Worm (Caenorhabditis elegans) whole organism, midembryonic: Measurements from ENCODE around the gene C33F10.8.

Experiments used
- T22C8.4 ChIP-seq: fragments of 200-800 bp; sonication (Bioruptor generic); IDR thresholded peaks from 2 replicates; pipeline ENCODE4 v1.3.6; 2022; ENCODE audit warnings: missing genetic modification characterization, missing compliant biosample characterization
- cog-1 ChIP-seq: sonication (generic microtip); optimal IDR thresholded peaks from 2 replicates; lab custom pipeline; 2016; ENCODE audit warnings: missing genetic modification characterization, missing compliant biosample characterization
- flt-1 ChIP-seq: fragments of 200-800 bp; sonication (Bioruptor generic); IDR thresholded peaks from 2 replicates; pipeline ENCODE4 v1.3.6; 2022; ENCODE audit warnings: missing genetic modification characterization, missing compliant biosample characterization
- klf-2 ChIP-seq: fragments of 200-800 bp; sonication (Bioruptor generic); conservative IDR thresholded peaks from 2 replicates; pipeline ENCODE4 v1.3.6; 2022; ENCODE audit warnings: missing genetic modification reagents, missing genetic modification characterization, missing compliant biosample characterization
- med-1 ChIP-seq: sonication (generic microtip); optimal IDR thresholded peaks from 2 replicates; lab custom pipeline; 2017; ENCODE audit warnings: missing genetic modification characterization, mild to moderate bottlenecking, missing compliant biosample characterization, antibody characterized with exemption, missing genetic modification reagents; ENCODE audit not compliant: insufficient read depth
- ref-1 ChIP-seq: fragments of 200-800 bp; sonication (Bioruptor generic); conservative IDR thresholded peaks from 2 replicates; pipeline ENCODE4 v1.3.6; 2022; ENCODE audit warnings: missing genetic modification reagents, missing genetic modification characterization, missing compliant biosample characterization
- tab-1 ChIP-seq: fragments of 200-800 bp; sonication (Bioruptor generic); IDR thresholded peaks from 2 replicates; pipeline ENCODE4 v1.3.6; 2022; ENCODE audit warnings: missing genetic modification characterization, missing compliant biosample characterization
- ztf-23 ChIP-seq: fragments of 200-800 bp; sonication (Bioruptor generic); IDR thresholded peaks from 2 replicates; pipeline ENCODE4 v1.3.6; 2022; ENCODE audit warnings: missing genetic modification reagents, missing genetic modification characterization, missing compliant biosample characterization
- ztf-29 ChIP-seq: fragments of 200-800 bp; sonication (Bioruptor generic); IDR thresholded peaks from 2 replicates; pipeline ENCODE4 v1.3.6; 2022; ENCODE audit warnings: missing genetic modification reagents, missing genetic modification characterization, missing compliant biosample characterization

C33F10.8 gene

DNA sequence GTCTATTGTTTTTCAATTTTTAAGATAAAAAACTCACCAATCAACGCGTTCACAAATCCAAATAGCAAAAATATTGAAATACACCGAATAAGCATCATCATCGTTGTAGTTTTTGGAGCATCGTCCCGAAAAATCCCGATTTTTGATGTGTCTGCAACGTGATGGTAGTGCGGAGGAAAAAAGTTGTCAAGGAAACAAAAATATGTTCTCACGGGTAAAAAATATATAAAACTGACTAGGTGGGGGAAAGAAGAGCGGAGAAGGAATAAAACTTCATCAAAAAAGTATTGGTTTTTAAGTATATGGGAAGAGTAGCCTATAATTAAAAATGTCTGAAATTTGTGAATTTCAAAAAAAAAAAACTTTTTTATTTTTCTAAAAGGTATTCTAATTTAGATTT, 13.0 kb downstream of the C33F10.8 start, which contains the start of gene rig-6:
Gene rig-6, minus strand, starts transcription at position 101 of the 400 bp plus-strand sequence.
- no peak for TF ChIP-seq ztf-29 (GFP tag; lab: Robert Waterston, UW)
- TF ChIP-seq klf-2 (GFP tag; lab: Robert Waterston, UW): no peak
- no peak for TF ChIP-seq tab-1 (GFP tag; lab: Robert Waterston, UW)
- TF ChIP-seq med-1 (GFP tag; lab: Kevin White, UChicago): no peak
- TF ChIP-seq ztf-23 (GFP tag; lab: Robert Waterston, UW): no peak
- TF ChIP-seq cog-1 (tag; lab: Kevin White, UChicago): no peak
- TF ChIP-seq flt-1 (GFP tag; lab: Robert Waterston, UW): no peak
- no peak for TF ChIP-seq T22C8.4 (GFP tag; lab: Robert Waterston, UW)
- TF ChIP-seq ref-1 (GFP tag; lab: Robert Waterston, UW): no peak

DNA sequence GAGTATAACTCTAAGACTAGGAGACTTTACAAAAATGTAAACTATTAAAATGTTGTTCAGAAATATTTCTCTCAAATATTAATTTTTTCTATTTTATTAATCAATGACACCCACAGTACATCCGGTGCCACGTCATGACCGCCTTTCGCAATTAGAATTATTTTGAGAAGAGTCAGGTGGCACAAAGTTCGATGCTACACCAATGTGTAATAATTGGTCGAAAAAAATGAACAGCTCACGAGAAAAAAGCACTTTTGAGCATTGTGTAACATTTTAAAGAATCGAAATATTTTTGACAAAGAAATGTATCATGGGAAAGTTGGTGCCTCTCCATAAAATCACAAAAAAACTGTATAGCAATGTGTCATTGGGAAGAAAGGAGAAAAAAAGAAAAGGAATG, 18.3 kb downstream of the C33F10.8 start:
- TF ChIP-seq T22C8.4 (GFP tag; lab: Robert Waterston, UW) (no peak), tab-1 (GFP tag; lab: Robert Waterston, UW) (no peak), ref-1 (GFP tag; lab: Robert Waterston, UW) (no peak), med-1 (GFP tag; lab: Kevin White, UChicago) (no peak), ztf-29 (GFP tag; lab: Robert Waterston, UW) (no peak), klf-2 (GFP tag; lab: Robert Waterston, UW) (no peak)

DNA sequence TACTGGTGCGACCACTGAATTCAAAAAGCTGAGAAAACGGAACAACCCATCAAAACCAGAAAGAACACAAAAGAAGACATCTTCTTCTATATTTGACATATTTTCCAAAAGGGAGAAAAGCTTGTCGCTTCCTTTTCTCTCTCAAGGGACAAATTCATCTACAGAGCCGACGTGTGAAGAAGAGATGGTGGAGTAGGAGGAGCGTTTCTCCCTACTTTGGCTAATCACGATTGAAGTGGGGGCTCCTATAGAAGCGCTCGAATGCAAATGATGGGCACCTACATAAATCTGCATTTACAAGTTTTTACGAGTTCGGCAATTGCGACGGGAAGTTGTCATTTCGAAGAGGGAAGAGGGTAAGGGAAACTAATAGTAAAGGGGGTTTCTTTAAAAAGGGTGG, 18.8 kb downstream of the C33F10.8 start:
- TF ChIP-seq cog-1 (tag; lab: Kevin White, UChicago) (no peak), T22C8.4 (GFP tag; lab: Robert Waterston, UW) (no peak), ztf-29 (GFP tag; lab: Robert Waterston, UW) (no peak), med-1 (GFP tag; lab: Kevin White, UChicago) (no peak), klf-2 (GFP tag; lab: Robert Waterston, UW) (no peak), ref-1 (GFP tag; lab: Robert Waterston, UW) (no peak), flt-1 (GFP tag; lab: Robert Waterston, UW) (no peak), tab-1 (GFP tag; lab: Robert Waterston, UW) (no peak), ztf-23 (GFP tag; lab: Robert Waterston, UW) (no peak)

DNA sequence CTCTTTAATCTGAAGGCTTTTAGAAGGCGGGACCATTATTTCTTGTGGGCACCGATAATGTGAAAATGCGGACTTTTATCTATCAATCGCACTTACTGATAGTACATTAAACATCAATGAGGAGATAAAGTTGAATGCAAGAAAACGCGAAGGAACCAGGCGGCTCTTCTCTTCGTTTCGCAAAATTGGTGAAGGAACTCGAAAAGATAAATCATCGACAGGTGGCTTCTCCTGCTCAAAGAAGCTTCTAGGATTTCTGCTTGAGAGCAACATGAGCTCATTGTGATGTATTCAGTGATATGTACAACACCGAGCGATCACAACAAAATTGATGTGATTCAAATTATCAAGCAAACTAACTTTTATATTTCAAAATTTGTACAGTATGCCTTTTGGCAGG, 19.2 kb downstream of the C33F10.8 start:
- TF ChIP-seq med-1 (GFP tag; lab: Kevin White, UChicago) (no peak), ref-1 (GFP tag; lab: Robert Waterston, UW) (no peak), tab-1 (GFP tag; lab: Robert Waterston, UW) (no peak), cog-1 (tag; lab: Kevin White, UChicago) (no peak), ztf-23 (GFP tag; lab: Robert Waterston, UW) (no peak), klf-2 (GFP tag; lab: Robert Waterston, UW) (no peak), T22C8.4 (GFP tag; lab: Robert Waterston, UW) (no peak)

ce11 chrII:4802917-4803316, 22.1 kb downstream of the C33F10.8 start:
- TF ChIP-seq ztf-23 (GFP tag; lab: Robert Waterston, UW) (no peak), med-1 (GFP tag; lab: Kevin White, UChicago) (no peak), klf-2 (GFP tag; lab: Robert Waterston, UW) (no peak), flt-1 (GFP tag; lab: Robert Waterston, UW) (no peak), cog-1 (tag; lab: Kevin White, UChicago) (no peak), ref-1 (GFP tag; lab: Robert Waterston, UW) (no peak), T22C8.4 (GFP tag; lab: Robert Waterston, UW) (no peak), tab-1 (GFP tag; lab: Robert Waterston, UW) (no peak), ztf-29 (GFP tag; lab: Robert Waterston, UW) (no peak)

DNA sequence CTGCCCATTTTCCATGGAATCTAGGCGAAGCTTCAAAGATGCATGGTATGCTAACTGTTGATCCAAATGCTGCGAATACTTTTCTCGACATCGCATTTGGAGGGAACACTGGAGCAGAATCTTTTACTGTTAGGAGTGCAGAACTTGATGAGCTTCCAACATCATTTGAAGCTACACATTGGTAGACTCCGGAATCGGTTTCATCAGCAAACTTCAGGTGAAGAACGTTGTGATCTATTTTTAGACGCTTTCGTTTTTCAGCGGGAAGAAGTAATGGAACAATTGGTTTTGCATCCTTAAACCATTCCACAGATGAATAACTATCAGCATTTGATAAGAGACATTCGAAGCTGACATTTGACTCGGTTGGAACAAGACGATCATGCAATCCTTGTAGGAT, 24.5 kb downstream of the C33F10.8 start:
- no peak for TF ChIP-seq cog-1 (tag; lab: Kevin White, UChicago)
- TF ChIP-seq med-1 (GFP tag; lab: Kevin White, UChicago): no peak
- no peak for TF ChIP-seq klf-2 (GFP tag; lab: Robert Waterston, UW)
- TF ChIP-seq T22C8.4 (GFP tag; lab: Robert Waterston, UW): no peak
- TF ChIP-seq ztf-23 (GFP tag; lab: Robert Waterston, UW): no peak
- no peak for TF ChIP-seq tab-1 (GFP tag; lab: Robert Waterston, UW)
- TF ChIP-seq ztf-29 (GFP tag; lab: Robert Waterston, UW): no peak
- TF ChIP-seq ref-1 (GFP tag; lab: Robert Waterston, UW): no peak
- TF ChIP-seq flt-1 (GFP tag; lab: Robert Waterston, UW): no peak

DNA sequence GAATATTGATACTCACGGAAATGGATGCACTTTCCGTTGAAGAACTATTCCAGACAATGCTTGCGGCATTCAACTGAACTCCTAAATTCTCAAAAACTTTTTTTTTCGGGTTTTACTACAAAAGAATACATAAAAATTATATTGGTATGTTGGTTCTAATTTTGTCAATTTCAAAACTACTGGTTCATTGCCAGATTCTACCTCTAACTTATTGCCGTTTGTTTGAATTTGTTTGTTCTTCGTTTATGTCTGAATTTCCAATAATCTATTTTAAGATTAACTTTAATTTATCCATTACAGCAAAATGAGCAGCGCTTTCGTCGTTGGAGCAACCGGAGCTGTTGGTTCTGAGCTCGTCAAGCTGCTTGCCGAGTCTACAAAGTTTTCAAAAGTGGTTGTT, 28.0 kb downstream of the C33F10.8 start, which contains the start of gene C33F10.14:
Gene C33F10.14, plus strand, starts transcription at position 301 of the 400 bp plus-strand sequence.
- TF ChIP-seq T22C8.4 (GFP tag; lab: Robert Waterston, UW) (no peak), cog-1 (tag; lab: Kevin White, UChicago) (no peak), ztf-29 (GFP tag; lab: Robert Waterston, UW) (no peak), tab-1 (GFP tag; lab: Robert Waterston, UW) (no peak), flt-1 (GFP tag; lab: Robert Waterston, UW) (no peak), klf-2 (GFP tag; lab: Robert Waterston, UW) (no peak), med-1 (GFP tag; lab: Kevin White, UChicago) (no peak), ztf-23 (GFP tag; lab: Robert Waterston, UW) (no peak), ref-1 (GFP tag; lab: Robert Waterston, UW) (no peak)

ce11 chrII:4795461-4795860, 29.6 kb downstream of the C33F10.8 start, which contains the start of gene C33F10.4:
TSS of gene C33F10.4 (plus strand) at chrII:4795761.
- no peak for TF ChIP-seq ztf-23 (GFP tag; lab: Robert Waterston, UW)
- no peak for TF ChIP-seq med-1 (GFP tag; lab: Kevin White, UChicago)
- TF ChIP-seq ref-1 (GFP tag; lab: Robert Waterston, UW): no peak
- no peak for TF ChIP-seq tab-1 (GFP tag; lab: Robert Waterston, UW)
- TF ChIP-seq cog-1 (tag; lab: Kevin White, UChicago): no peak
- no peak for TF ChIP-seq flt-1 (GFP tag; lab: Robert Waterston, UW)
- TF ChIP-seq T22C8.4 (GFP tag; lab: Robert Waterston, UW): no peak
- TF ChIP-seq ztf-29 (GFP tag; lab: Robert Waterston, UW): no peak
- TF ChIP-seq klf-2 (GFP tag; lab: Robert Waterston, UW): no peak
